Worm (Caenorhabditis elegans): ENCODE measurements around the gene cdkl-1.

ce11 chrV:11093163-11094091 is 5.3 kb upstream of the cdkl-1 start, which contains the start of gene lact-8:
- TF ChIP-seq jun-1 (tag; optimal IDR thresholded peaks at IDR 0.05) = no peak
- no peak for TF ChIP-seq daf-12 (tag; optimal IDR thresholded peaks at IDR 0.05)
- TF ChIP-seq fos-1 (tag; optimal IDR thresholded peaks at IDR 0.05) = no peak
- no peak for TF ChIP-seq ces-1 (GFP tag; optimal IDR thresholded peaks at IDR 0.05)
- no peak for TF ChIP-seq ama-1 (optimal IDR thresholded peaks at IDR 0.05)
- no peak for TF ChIP-seq F49E8.2 (tag; optimal IDR thresholded peaks at IDR 0.05; ENCODE audit: borderline replicate concordance)
- no peak for TF ChIP-seq lir-3 (tag; optimal IDR thresholded peaks at IDR 0.05)
